Fruit fly (Drosophila melanogaster) whole organism, prepupa: Measurements from ENCODE around the gene fd96Cb.
"Not testable (repeated sequence)": the region's sequence is repeated elsewhere in the genome, so short reads cannot be mapped to it uniquely, and the experiment has no call there.

Source experiments
- Blimp-1 ChIP-seq: fragments of 200-800 bp; sonication (Bioruptor generic); optimal IDR thresholded peaks from 3 replicates; lab custom pipeline; 2017; ENCODE audit warnings: missing biosample characterization, missing genetic modification characterization, mild to moderate bottlenecking, moderate library complexity, missing genetic modification reagents
- CG15336 ChIP-seq: fragments of 200-800 bp; sonication (Bioruptor generic); IDR thresholded peaks from 2 replicates; pipeline ENCODE4 v1.3.6; 2022; ENCODE audit warnings: missing biosample characterization, missing genetic modification characterization
- acj6 ChIP-seq: fragments of 200-800 bp; sonication (Bioruptor generic); optimal IDR thresholded peaks from 3 replicates; lab custom pipeline; 2016; ENCODE audit warnings: missing biosample characterization, missing genetic modification characterization

- not testable (repeated sequence) for TF ChIP-seq acj6 (GFP tag; lab: Kevin White, UChicago); Blimp-1; CG15336
Observed at dm6 chr3R:25131042-25131441, 36.2 kb downstream of the fd96Cb start, which contains the start of gene Bili.
